Worm (Caenorhabditis elegans): Measurements from ENCODE around the gene sre-45.

- TF ChIP-seq him-1 (tag; optimal IDR thresholded peaks at IDR 0.05) = no peak
- TF ChIP-seq dao-5 (tag; optimal IDR thresholded peaks at IDR 0.05) = no peak
- TF ChIP-seq W03F9.2 (tag; optimal IDR thresholded peaks at IDR 0.05) = no peak
Measured at ce11 chrII:13542991-13543390, 25.3 kb downstream of the sre-45 start.

Measured in whole organism, L4/young adult.